Worm (Caenorhabditis elegans) whole organism, L3 larva: ENCODE results near the gene C06E8.5.

Experiments
- R02D3.7 ChIP-seq: fragments of 150-350 bp; optimal IDR thresholded peaks from 2 replicates; lab custom pipeline; 2014; ENCODE audit warnings: missing biosample characterization, missing genetic modification characterization
- ceh-28 ChIP-seq: fragments of 150-350 bp; optimal IDR thresholded peaks from 2 replicates; lab custom pipeline; 2014; ENCODE audit warnings: missing biosample characterization, missing genetic modification reagents, missing genetic modification characterization
- ceh-82 ChIP-seq: fragments of 150-350 bp; optimal IDR thresholded peaks from 2 replicates; lab custom pipeline; 2014; ENCODE audit warnings: missing biosample characterization, missing genetic modification characterization
- egl-27 ChIP-seq: sonication (generic microtip); optimal IDR thresholded peaks from 4 replicates; lab custom pipeline; 2017; ENCODE audit warnings: missing biosample characterization, missing genetic modification reagents, missing genetic modification characterization
- eor-1 ChIP-seq, 2 experiments: fragments of 150-350 bp; optimal IDR thresholded peaks; 2 replicates each; lab custom pipeline; 2014 to 2018; ENCODE audit warnings: missing biosample characterization in 2 of 2, missing genetic modification characterization in 2 of 2
- fkh-2 ChIP-seq: fragments of 150-350 bp; optimal IDR thresholded peaks from 2 replicates; lab custom pipeline; 2014; ENCODE audit warnings: missing biosample characterization, missing genetic modification reagents, missing genetic modification characterization
- jun-1 ChIP-seq: fragments of 150-350 bp; optimal IDR thresholded peaks from 2 replicates; lab custom pipeline; 2014; ENCODE audit warnings: missing biosample characterization, missing genetic modification reagents, missing genetic modification characterization
- nfya-1 ChIP-seq: sonication (generic microtip); optimal IDR thresholded peaks from 2 replicates; lab custom pipeline; 2017; ENCODE audit warnings: missing genetic modification characterization, mild to moderate bottlenecking, missing compliant biosample characterization, antibody characterized with exemption, moderate library complexity; ENCODE audit not compliant: insufficient read depth
- nhr-237 ChIP-seq: fragments of 150-350 bp; optimal IDR thresholded peaks from 2 replicates; lab custom pipeline; 2014; ENCODE audit warnings: missing biosample characterization, missing genetic modification characterization
- nhr-43 ChIP-seq: sonication (generic microtip); optimal IDR thresholded peaks from 2 replicates; lab custom pipeline; 2016; ENCODE audit warnings: mild to moderate bottlenecking, missing genetic modification characterization, missing compliant biosample characterization; ENCODE audit not compliant: poor library complexity, severe bottlenecking
- nhr-77 ChIP-seq: fragments of 150-350 bp; optimal IDR thresholded peaks from 2 replicates; lab custom pipeline; 2014; ENCODE audit warnings: missing biosample characterization, missing genetic modification characterization
- pqm-1 ChIP-seq: fragments of 150-350 bp; optimal IDR thresholded peaks from 2 replicates; lab custom pipeline; 2017; ENCODE audit warnings: missing biosample characterization, missing genetic modification characterization, inconsistent platforms
- unc-62 ChIP-seq: fragments of 150-350 bp; sonication (generic microtip); optimal IDR thresholded peaks from 4 replicates; lab custom pipeline; 2014; ENCODE audit warnings: missing biosample characterization, missing genetic modification reagents, missing genetic modification characterization
- ztf-11 ChIP-seq: fragments of 150-350 bp; optimal IDR thresholded peaks from 2 replicates; lab custom pipeline; 2014; ENCODE audit warnings: missing biosample characterization, missing genetic modification characterization

ce11 chrIII:6953978-6954377, 51.3 kb downstream of the C06E8.5 start:
- TF ChIP-seq R02D3.7 (no peak), egl-27 (tag; lab: Kevin White, UChicago) (no peak), nhr-77 (no peak), ceh-28 (tag; lab: Kevin White, UChicago) (no peak), jun-1 (no peak), ztf-11 (tag; lab: Kevin White, UChicago) (no peak), unc-62 (no peak), eor-1 (tag; optimal IDR thresholded peaks at IDR 0.05; lab: Kevin White, UChicago) (no peak), nhr-43 (tag; lab: Kevin White, UChicago) (no peak), nhr-237 (tag; lab: Kevin White, UChicago) (no peak), fkh-2 (tag; lab: Kevin White, UChicago) (no peak), ceh-82 (tag; lab: Kevin White, UChicago) (no peak), pqm-1 (tag; lab: Kevin White, UChicago) (no peak), nfya-1 (tag; lab: Kevin White, UChicago) (no peak)
